Fruit fly (Drosophila melanogaster) whole organism, embryonic: ENCODE data around the gene Spec2.
A peak's percentile ranks its signal among the peaks of the same experiment; 100 is the strongest.

Source experiments
- Aef1 ChIP-seq: fragments of 200-800 bp; sonication (Bioruptor generic); IDR thresholded peaks from 3 replicates; pipeline ENCODE4 v1.3.6; 2022; ENCODE audit warnings: missing biosample characterization, missing genetic modification characterization
- Atf-2 ChIP-seq: fragments of 200-800 bp; sonication (Bioruptor generic); optimal IDR thresholded peaks from 2 replicates; lab custom pipeline; 2016; ENCODE audit warnings: missing biosample characterization, missing genetic modification characterization
- Atf6 ChIP-seq: fragments of 200-800 bp; sonication (Bioruptor generic); IDR thresholded peaks from 2 replicates; pipeline ENCODE4 v1.3.6; 2022; ENCODE audit warnings: missing biosample characterization, missing genetic modification characterization
- B-H2 ChIP-seq: fragments of 200-800 bp; sonication (Bioruptor generic); optimal IDR thresholded peaks from 2 replicates; lab custom pipeline; 2018; ENCODE audit warnings: missing biosample characterization, mild to moderate bottlenecking, missing genetic modification characterization
- CG10654 ChIP-seq: fragments of 200-800 bp; sonication (Bioruptor generic); optimal IDR thresholded peaks from 2 replicates; lab custom pipeline; 2016; ENCODE audit warnings: missing biosample characterization, missing genetic modification characterization
- CG12299 ChIP-seq: fragments of 200-800 bp; sonication (Bioruptor generic); optimal IDR thresholded peaks from 2 replicates; lab custom pipeline; 2018; ENCODE audit warnings: missing biosample characterization, mild to moderate bottlenecking, missing genetic modification characterization
- CG13894 ChIP-seq: fragments of 200-800 bp; sonication (Bioruptor generic); optimal IDR thresholded peaks from 3 replicates; lab custom pipeline; 2018; ENCODE audit warnings: missing biosample characterization, mild to moderate bottlenecking, missing genetic modification characterization, moderate library complexity
- CG14014 ChIP-seq: fragments of 200-800 bp; sonication (Bioruptor generic); IDR thresholded peaks from 2 replicates; pipeline ENCODE4 v1.3.6; 2022; ENCODE audit warnings: missing biosample characterization, missing genetic modification characterization
- CG14710 ChIP-seq: fragments of 200-800 bp; sonication (Bioruptor generic); optimal IDR thresholded peaks from 3 replicates; lab custom pipeline; 2019; ENCODE audit warnings: missing biosample characterization, mild to moderate bottlenecking, missing genetic modification characterization, moderate library complexity
- CG2889 ChIP-seq: fragments of 200-800 bp; sonication (Bioruptor generic); IDR thresholded peaks from 3 replicates; pipeline ENCODE4 v1.3.6; 2022; ENCODE audit warnings: missing biosample characterization, missing genetic modification characterization
- CG30020 ChIP-seq: fragments of 200-800 bp; optimal IDR thresholded peaks from 2 replicates; lab custom pipeline; 2019; ENCODE audit warnings: missing biosample characterization, mild to moderate bottlenecking, missing genetic modification characterization, moderate library complexity
- CG34376 ChIP-seq: fragments of 200-800 bp; sonication (Bioruptor generic); optimal IDR thresholded peaks from 2 replicates; lab custom pipeline; 2018; ENCODE audit warnings: missing biosample characterization, mild to moderate bottlenecking, missing genetic modification characterization
- CG3995 ChIP-seq: fragments of 200-800 bp; sonication (Bioruptor generic); optimal IDR thresholded peaks from 3 replicates; lab custom pipeline; 2016; ENCODE audit warnings: missing biosample characterization, missing genetic modification characterization
- CG4282 ChIP-seq: fragments of 200-800 bp; sonication (Bioruptor generic); optimal IDR thresholded peaks from 2 replicates; lab custom pipeline; 2016; ENCODE audit warnings: missing biosample characterization, missing genetic modification characterization
- CG6254 ChIP-seq: fragments of 200-800 bp; sonication (Bioruptor generic); optimal IDR thresholded peaks from 3 replicates; lab custom pipeline; 2017; ENCODE audit warnings: mild to moderate bottlenecking, missing biosample characterization, missing genetic modification reagents, missing genetic modification characterization
- CG6683 ChIP-seq: fragments of 200-800 bp; sonication (Bioruptor generic); optimal IDR thresholded peaks from 2 replicates; lab custom pipeline; 2017; ENCODE audit warnings: missing biosample characterization, mild to moderate bottlenecking, missing genetic modification characterization, missing genetic modification reagents
- CG9727 ChIP-seq: fragments of 200-800 bp; sonication (Bioruptor generic); optimal IDR thresholded peaks from 3 replicates; lab custom pipeline; 2017; ENCODE audit warnings: missing biosample characterization, mild to moderate bottlenecking, missing genetic modification characterization
- CTCF ChIP-seq: fragments of 200-800 bp; sonication (Bioruptor generic); optimal IDR thresholded peaks from 2 replicates; lab custom pipeline; 2017; ENCODE audit warnings: missing biosample characterization, mild to moderate bottlenecking, missing genetic modification characterization, moderate library complexity
- E2f2 ChIP-seq: fragments of 200-800 bp; sonication (Bioruptor generic); IDR thresholded peaks from 2 replicates; pipeline ENCODE4 v1.3.6; 2022; ENCODE audit warnings: missing biosample characterization, missing genetic modification characterization
- Ets97D ChIP-seq: fragments of 200-800 bp; sonication (Bioruptor generic); optimal IDR thresholded peaks from 3 replicates; lab custom pipeline; 2016; ENCODE audit warnings: missing biosample characterization, missing genetic modification characterization
- H2.0 ChIP-seq: fragments of 200-800 bp; sonication (Bioruptor generic); IDR thresholded peaks from 2 replicates; pipeline ENCODE4 v1.3.6; 2022; ENCODE audit warnings: missing biosample characterization, missing genetic modification characterization
- HmgZ ChIP-seq: fragments of 200-800 bp; sonication (Bioruptor generic); optimal IDR thresholded peaks from 2 replicates; lab custom pipeline; 2018; ENCODE audit warnings: missing biosample characterization, mild to moderate bottlenecking, missing genetic modification characterization
- Hsf ChIP-seq: fragments of 200-800 bp; sonication (Bioruptor generic); optimal IDR thresholded peaks from 3 replicates; lab custom pipeline; 2016; ENCODE audit warnings: missing biosample characterization, missing genetic modification characterization
- MESR4 ChIP-seq: fragments of 200-800 bp; sonication (Bioruptor generic); optimal IDR thresholded peaks from 2 replicates; lab custom pipeline; 2018; ENCODE audit warnings: missing biosample characterization, mild to moderate bottlenecking, missing genetic modification characterization, moderate library complexity
- Mad ChIP-seq: fragments of 200-800 bp; sonication (Bioruptor generic); optimal IDR thresholded peaks from 2 replicates; lab custom pipeline; 2016; ENCODE audit warnings: missing biosample characterization, missing genetic modification characterization
- NC2β ChIP-seq: fragments of 200-800 bp; sonication (Bioruptor generic); optimal IDR thresholded peaks from 2 replicates; lab custom pipeline; 2016; ENCODE audit warnings: missing biosample characterization, missing genetic modification characterization
- NFAT ChIP-seq: fragments of 200-800 bp; sonication (Bioruptor generic); IDR thresholded peaks from 2 replicates; pipeline ENCODE4 v1.3.6; 2022; ENCODE audit warnings: missing biosample characterization, missing genetic modification characterization
- Opbp ChIP-seq: fragments of 200-800 bp; sonication (Bioruptor generic); IDR thresholded peaks from 3 replicates; pipeline ENCODE4 v1.3.6; 2022; ENCODE audit warnings: missing biosample characterization, missing genetic modification characterization; ENCODE audit not compliant: partially characterized antibody
- Scr ChIP-seq: fragments of 200-800 bp; sonication (Bioruptor generic); IDR thresholded peaks from 2 replicates; pipeline ENCODE4 v1.3.6; 2022; ENCODE audit warnings: missing biosample characterization, missing genetic modification characterization; ENCODE audit not compliant: partially characterized antibody
- amos ChIP-seq: fragments of 200-800 bp; sonication (Bioruptor generic); IDR thresholded peaks from 2 replicates; pipeline ENCODE4 v1.3.6; 2022; ENCODE audit warnings: missing biosample characterization, missing genetic modification characterization; ENCODE audit not compliant: partially characterized antibody
- ato ChIP-seq: fragments of 200-800 bp; sonication (Bioruptor generic); IDR thresholded peaks from 2 replicates; pipeline ENCODE4 v1.3.6; 2022; ENCODE audit warnings: missing biosample characterization, missing genetic modification characterization; ENCODE audit not compliant: partially characterized antibody
- bbx ChIP-seq: fragments of 200-800 bp; sonication (Bioruptor generic); IDR thresholded peaks from 2 replicates; pipeline ENCODE4 v1.3.6; 2022; ENCODE audit warnings: missing biosample characterization, missing genetic modification characterization; ENCODE audit not compliant: partially characterized antibody
- cas ChIP-seq: fragments of 200-800 bp; sonication (Bioruptor generic); IDR thresholded peaks from 2 replicates; pipeline ENCODE4 v1.3.6; 2022; ENCODE audit warnings: missing biosample characterization, missing genetic modification characterization
- caup ChIP-seq: fragments of 200-800 bp; sonication (Bioruptor generic); optimal IDR thresholded peaks from 3 replicates; lab custom pipeline; 2017; ENCODE audit warnings: missing biosample characterization, mild to moderate bottlenecking, missing genetic modification characterization, moderate library complexity; ENCODE audit not compliant: severe bottlenecking
- chinmo ChIP-seq: fragments of 200-800 bp; sonication (Bioruptor generic); IDR thresholded peaks from 4 replicates; pipeline ENCODE4 v1.3.6; 2022; ENCODE audit warnings: missing biosample characterization, missing genetic modification characterization; ENCODE audit not compliant: partially characterized antibody
- chm ChIP-seq: fragments of 200-800 bp; sonication (Bioruptor generic); IDR thresholded peaks from 2 replicates; pipeline ENCODE4 v1.3.6; 2022; ENCODE audit warnings: missing biosample characterization, missing genetic modification characterization
- ci ChIP-seq: fragments of 200-800 bp; sonication (Bioruptor generic); IDR thresholded peaks from 3 replicates; pipeline ENCODE4 v1.3.6; 2022; ENCODE audit warnings: missing biosample characterization, missing genetic modification characterization
- gfzf ChIP-seq: fragments of 200-800 bp; sonication (Bioruptor generic); optimal IDR thresholded peaks from 2 replicates; lab custom pipeline; 2016; ENCODE audit warnings: missing biosample characterization, mild to moderate bottlenecking, missing genetic modification characterization, moderate library complexity
- insv ChIP-seq, 2 experiments: fragments of 200-800 bp; sonication (Bioruptor generic); optimal IDR thresholded peaks; 3 replicates each; lab custom pipeline; 2016 to 2018; ENCODE audit warnings: missing biosample characterization in 2 of 2, missing genetic modification characterization in 2 of 2
- kay ChIP-seq: fragments of 200-800 bp; sonication (Bioruptor generic); optimal IDR thresholded peaks from 2 replicates; lab custom pipeline; 2016; ENCODE audit warnings: missing biosample characterization, missing genetic modification characterization
- knrl ChIP-seq: fragments of 200-800 bp; sonication (Bioruptor generic); IDR thresholded peaks from 3 replicates; pipeline ENCODE4 v1.3.6; 2022; ENCODE audit warnings: missing biosample characterization, missing genetic modification characterization; ENCODE audit not compliant: partially characterized antibody
- luna ChIP-seq: fragments of 200-800 bp; sonication (Bioruptor generic); optimal IDR thresholded peaks from 2 replicates; lab custom pipeline; 2016; ENCODE audit warnings: missing biosample characterization, missing genetic modification characterization
- mld ChIP-seq: fragments of 200-800 bp; sonication (Bioruptor generic); IDR thresholded peaks from 3 replicates; pipeline ENCODE4 v1.3.6; 2022; ENCODE audit warnings: missing biosample characterization, missing genetic modification characterization; ENCODE audit not compliant: partially characterized antibody
- phol ChIP-seq: fragments of 200-800 bp; sonication (Bioruptor generic); optimal IDR thresholded peaks from 3 replicates; lab custom pipeline; 2018; ENCODE audit warnings: missing biosample characterization, mild to moderate bottlenecking, missing genetic modification characterization, moderate library complexity
- prd ChIP-seq, 3 experiments: fragments of >200 bp in 2 of 3; fragments of 200-800 bp in 1 of 3; sonication (Bioruptor generic) in 1 of 3; optimal IDR thresholded peaks in 2 of 3; IDR thresholded peaks in 1 of 3; 2 replicates in 2 of 3; 3 replicates in 1 of 3; pipeline versions ENCODE4 v1.3.6 to Lab custom; 2017 to 2022; ENCODE audit warnings: missing biosample characterization in 1 of 3, missing genetic modification characterization in 1 of 3
- psq ChIP-seq: fragments of 200-800 bp; sonication (Bioruptor generic); optimal IDR thresholded peaks from 2 replicates; lab custom pipeline; 2017; ENCODE audit warnings: missing biosample characterization, missing genetic modification characterization
- shn ChIP-seq: fragments of 200-800 bp; sonication (Bioruptor generic); optimal IDR thresholded peaks from 3 replicates; lab custom pipeline; 2016; ENCODE audit warnings: missing biosample characterization, missing genetic modification characterization
- tin ChIP-seq: fragments of 200-800 bp; sonication (Bioruptor generic); optimal IDR thresholded peaks from 3 replicates; lab custom pipeline; 2016; ENCODE audit warnings: missing biosample characterization, missing genetic modification characterization
- zfh2 ChIP-seq: fragments of 200-800 bp; sonication (Bioruptor generic); optimal IDR thresholded peaks from 2 replicates; lab custom pipeline; 2016; ENCODE audit warnings: missing biosample characterization, missing genetic modification characterization

Spec2 gene

dm6 chr3R:5587863-5588519 is 35.9 kb downstream of the Spec2 start, which contains the start of gene CG2926 (continued):
- peak; percentile 9 for TF ChIP-seq caup (GFP tag; lab: Kevin White, UChicago)
- peak; percentile 87; the same call in 3 of the 4 replicates for TF ChIP-seq chinmo
- TF ChIP-seq shn: peak; percentile 58
- peak; percentile 91 for TF ChIP-seq ato (GFP tag; lab: Robert Waterston, UW)
- TF ChIP-seq E2f2 (GFP tag; lab: Robert Waterston, UW): peak; percentile 72
- TF ChIP-seq ci: 0 out of 3 replicates have a peak, but pooled peaks have one; percentile 6
- peak; percentile 89 for TF ChIP-seq knrl (GFP tag; lab: Robert Waterston, UW)
- TF ChIP-seq NC2β: peak; percentile 34
- TF ChIP-seq Atf-2 (GFP tag; lab: Kevin White, UChicago): peak; percentile 19
- peak; percentile 68 for TF ChIP-seq CG14710 (tag; lab: Kevin White, UChicago)
- peak; percentile 93 for TF ChIP-seq bbx (GFP tag; lab: Robert Waterston, UW)
- 0 out of 3 replicates have a peak, but pooled peaks have one; percentile 13 for TF ChIP-seq Aef1 (GFP tag; lab: Robert Waterston, UW)
- TF ChIP-seq CG9727 (GFP tag; lab: Kevin White, UChicago): no peak
- TF ChIP-seq tin: peak; percentile 29
- no peak for TF ChIP-seq prd (optimal IDR thresholded peaks at IDR 0.05; lab: Kevin White, UChicago)
- TF ChIP-seq prd (GFP tag; IDR thresholded peaks at IDR 0.05; lab: Robert Waterston, UW): peak; percentile 31; the same call in 1 of the 3 replicates
- TF ChIP-seq CTCF: no peak
- no peak for TF ChIP-seq CG6683 (GFP tag; lab: Kevin White, UChicago)
- TF ChIP-seq H2.0: no peak
- TF ChIP-seq gfzf (GFP tag; lab: Kevin White, UChicago): peak; percentile 26
- peak; percentile 47 for TF ChIP-seq Hsf (GFP tag; lab: Kevin White, UChicago)
- TF ChIP-seq CG2889 (GFP tag; lab: Robert Waterston, UW): no peak
- peak; percentile 56 for TF ChIP-seq NFAT
- TF ChIP-seq CG13894 (tag; lab: Kevin White, UChicago): no peak
- no peak for TF ChIP-seq cas
- TF ChIP-seq CG34376 (GFP tag; lab: Kevin White, UChicago): peak; percentile 15
- TF ChIP-seq Scr (GFP tag; lab: Robert Waterston, UW): peak; percentile 89
- TF ChIP-seq Mad (GFP tag; lab: Kevin White, UChicago): peak; percentile 47
- TF ChIP-seq zfh2: peak; percentile 44
- TF ChIP-seq CG3995 (GFP tag; lab: Kevin White, UChicago): peak; percentile 65
- peak; percentile 93 for TF ChIP-seq amos (GFP tag; lab: Robert Waterston, UW)
- peak; percentile 55 for TF ChIP-seq Ets97D (GFP tag; lab: Kevin White, UChicago)
- TF ChIP-seq luna (GFP tag; lab: Kevin White, UChicago): no peak
- peak; percentile 58 for TF ChIP-seq Atf6 (GFP tag; lab: Robert Waterston, UW)
- no peak for TF ChIP-seq psq (GFP tag; lab: Kevin White, UChicago)
- TF ChIP-seq HmgZ (tag; lab: Kevin White, UChicago): peak; percentile 68
- peak; percentile 91 for TF ChIP-seq mld (GFP tag; lab: Robert Waterston, UW)
- peak; percentile 55 for TF ChIP-seq chm (GFP tag; lab: Robert Waterston, UW)
- TF ChIP-seq CG10654: peak; percentile 27
- TF ChIP-seq CG12299 (tag; lab: Kevin White, UChicago): no peak
- TF ChIP-seq CG14014 (GFP tag; lab: Robert Waterston, UW): peak; percentile 43; the same call in 1 of the 2 replicates
- TF ChIP-seq B-H2 (GFP tag; lab: Kevin White, UChicago): no peak
- peak in 1 of 2 experiments; percentile 48 for TF ChIP-seq insv (GFP tag; optimal IDR thresholded peaks at IDR 0.05; lab: Kevin White, UChicago)
- TF ChIP-seq Opbp (GFP tag; lab: Robert Waterston, UW): peak; percentile 94
- peak; percentile 15 for TF ChIP-seq CG4282
- peak; percentile 28 for TF ChIP-seq kay (GFP tag; lab: Kevin White, UChicago)
- TF ChIP-seq phol (tag; lab: Kevin White, UChicago): peak; percentile 97
- TF ChIP-seq CG30020 (tag; lab: Kevin White, UChicago): peak; percentile 81
- peak; percentile 54 for TF ChIP-seq CG6254 (GFP tag; lab: Kevin White, UChicago)
- peak; percentile 94 for TF ChIP-seq MESR4 (GFP tag; lab: Kevin White, UChicago)
